Fruit fly (Drosophila melanogaster): ENCODE data around the gene yl.

DNA sequence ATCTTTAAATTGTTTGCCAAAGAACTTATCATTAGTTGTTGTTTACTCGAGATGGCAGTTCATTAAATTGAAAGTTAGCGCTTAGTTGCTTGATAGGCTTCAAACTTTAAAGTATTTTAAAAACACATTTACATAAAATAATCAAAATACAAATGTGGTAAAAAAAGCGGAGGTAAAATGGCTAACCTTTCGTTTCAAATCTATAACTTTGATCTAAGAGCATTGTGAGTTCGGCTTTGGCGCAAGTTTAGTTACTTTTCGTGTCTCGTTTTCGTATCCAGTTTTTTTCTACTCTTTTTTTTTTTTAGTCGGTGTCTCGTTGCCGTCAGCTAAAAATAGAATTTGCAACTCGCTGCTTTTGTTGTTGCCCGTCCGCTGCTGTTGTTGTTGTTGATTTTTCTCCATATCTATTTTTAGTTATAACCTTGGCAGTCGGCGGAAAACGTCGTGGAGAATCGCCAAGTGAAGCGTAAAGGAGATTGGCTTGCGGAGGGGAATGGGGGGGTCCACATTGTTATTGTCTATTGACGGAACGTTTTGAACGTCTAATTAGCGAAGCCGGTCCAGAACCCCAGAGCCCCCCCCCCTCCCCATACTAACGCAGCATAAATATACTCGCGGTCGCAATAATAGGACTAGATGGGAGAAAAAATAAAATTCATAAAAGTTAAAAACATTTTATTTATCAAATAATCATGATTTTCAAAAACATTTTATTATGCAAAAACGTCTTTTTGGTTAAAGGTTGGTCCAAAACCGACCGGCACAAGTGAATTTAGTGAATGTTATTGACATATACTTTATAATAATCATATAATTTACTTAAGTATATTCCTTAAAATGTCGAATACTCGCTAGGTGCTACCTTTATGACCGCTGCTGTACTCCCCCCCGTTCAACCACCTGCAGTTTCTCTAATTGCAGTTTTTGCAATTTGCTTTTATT, 21.8 kb downstream of the yl start:
- peak; percentile 93 for TF ChIP-seq CG14655 (GFP tag; optimal IDR thresholded peaks at IDR 0.05)
- peak; percentile 74 for TF ChIP-seq Ets98B (GFP tag; IDR thresholded peaks at IDR 0.05)
- TF ChIP-seq CG9948 (tag; optimal IDR thresholded peaks at IDR 0.05): peak; percentile 86
- no peak for TF ChIP-seq D1 (tag; optimal IDR thresholded peaks at IDR 0.05)
- TF ChIP-seq CG12605 (GFP tag; IDR thresholded peaks at IDR 0.05): peak; percentile 81
- TF ChIP-seq CG17806 (tag; optimal IDR thresholded peaks at IDR 0.05): peak; percentile 76
